Fruit fly (Drosophila melanogaster) whole organism, embryonic: ENCODE results near the gene CG4611.

ENCODE experiments used
- Abd-B ChIP-seq: fragments of 200-800 bp; sonication (Bioruptor generic); optimal IDR thresholded peaks from 2 replicates; lab custom pipeline; 2018; ENCODE audit warnings: missing biosample characterization, mild to moderate bottlenecking, missing genetic modification characterization, moderate library complexity
- Aef1 ChIP-seq: fragments of 200-800 bp; sonication (Bioruptor generic); IDR thresholded peaks from 3 replicates; pipeline ENCODE4 v1.3.6; 2022; ENCODE audit warnings: missing biosample characterization, missing genetic modification characterization
- BEAF-32 ChIP-seq: fragments of 200-800 bp; sonication (Bioruptor generic); optimal IDR thresholded peaks from 3 replicates; lab custom pipeline; 2017; ENCODE audit warnings: missing biosample characterization, missing genetic modification characterization, mild to moderate bottlenecking, moderate library complexity, missing genetic modification reagents
- CG10979 ChIP-seq: fragments of 200-800 bp; sonication (Bioruptor generic); optimal IDR thresholded peaks from 2 replicates; lab custom pipeline; 2018; ENCODE audit warnings: missing biosample characterization, mild to moderate bottlenecking, missing genetic modification characterization, moderate library complexity
- CG11695 ChIP-seq: fragments of 200-800 bp; sonication (Bioruptor generic); IDR thresholded peaks from 3 replicates; pipeline ENCODE4 v1.3.6; 2022; ENCODE audit warnings: missing biosample characterization, missing genetic modification characterization
- CG12104 ChIP-seq: fragments of 200-800 bp; sonication (Bioruptor generic); optimal IDR thresholded peaks from 3 replicates; lab custom pipeline; 2016; ENCODE audit warnings: missing biosample characterization, missing genetic modification characterization
- CG12744 ChIP-seq: fragments of 200-800 bp; sonication (Bioruptor generic); optimal IDR thresholded peaks from 2 replicates; lab custom pipeline; 2016; ENCODE audit warnings: missing biosample characterization, missing genetic modification characterization
- CG13287 ChIP-seq: fragments of 200-800 bp; sonication (Bioruptor generic); IDR thresholded peaks from 2 replicates; pipeline ENCODE4 v1.3.6; 2022; ENCODE audit warnings: missing biosample characterization, missing genetic modification characterization; ENCODE audit not compliant: partially characterized antibody
- CG13424 ChIP-seq: fragments of 200-800 bp; sonication (Bioruptor generic); optimal IDR thresholded peaks from 2 replicates; lab custom pipeline; 2019; ENCODE audit warnings: missing biosample characterization, mild to moderate bottlenecking, missing genetic modification characterization, moderate library complexity
- CG13624 ChIP-seq: fragments of 200-800 bp; sonication (Bioruptor generic); optimal IDR thresholded peaks from 2 replicates; lab custom pipeline; 2016; ENCODE audit warnings: missing biosample characterization, missing genetic modification characterization
- CG14667 ChIP-seq: fragments of 200-800 bp; sonication (Bioruptor generic); IDR thresholded peaks from 2 replicates; pipeline ENCODE4 v1.3.6; 2022; ENCODE audit warnings: missing biosample characterization, missing genetic modification characterization
- CG1602 ChIP-seq: fragments of 200-800 bp; sonication (Bioruptor generic); optimal IDR thresholded peaks from 3 replicates; lab custom pipeline; 2016; ENCODE audit warnings: missing biosample characterization, missing genetic modification characterization
- CG17385 ChIP-seq: fragments of 200-800 bp; sonication (Bioruptor generic); optimal IDR thresholded peaks from 3 replicates; lab custom pipeline; 2018; ENCODE audit warnings: missing biosample characterization, mild to moderate bottlenecking, missing genetic modification characterization
- CG18011 ChIP-seq: fragments of 200-800 bp; sonication (Bioruptor generic); optimal IDR thresholded peaks from 2 replicates; lab custom pipeline; 2017; ENCODE audit warnings: missing biosample characterization, missing genetic modification characterization, mild to moderate bottlenecking, moderate library complexity, missing genotype
- CG30431 ChIP-seq: fragments of 200-800 bp; sonication (Bioruptor generic); optimal IDR thresholded peaks from 2 replicates; lab custom pipeline; 2017; ENCODE audit warnings: missing biosample characterization, missing genetic modification characterization
- CG32532 ChIP-seq: fragments of 200-800 bp; sonication (Bioruptor generic); IDR thresholded peaks from 2 replicates; pipeline ENCODE4 v1.3.6; 2022; ENCODE audit warnings: missing biosample characterization, missing genetic modification characterization
- CG3847 ChIP-seq: fragments of 200-800 bp; sonication (Bioruptor generic); IDR thresholded peaks from 2 replicates; pipeline ENCODE4 v1.3.6; 2022; ENCODE audit warnings: missing biosample characterization, missing genetic modification characterization
- CG42726 ChIP-seq: fragments of 200-800 bp; sonication (Bioruptor generic); IDR thresholded peaks from 2 replicates; pipeline ENCODE4 v1.3.6; 2022; ENCODE audit warnings: missing biosample characterization, missing genetic modification characterization; ENCODE audit not compliant: partially characterized antibody
- CG6683 ChIP-seq: fragments of 200-800 bp; sonication (Bioruptor generic); optimal IDR thresholded peaks from 2 replicates; lab custom pipeline; 2017; ENCODE audit warnings: missing biosample characterization, mild to moderate bottlenecking, missing genetic modification characterization, missing genetic modification reagents
- CG7556 ChIP-seq: fragments of 200-800 bp; sonication (Bioruptor generic); optimal IDR thresholded peaks from 2 replicates; lab custom pipeline; 2017; ENCODE audit warnings: missing biosample characterization, mild to moderate bottlenecking, missing genetic modification characterization
- CG7963 ChIP-seq: fragments of 200-800 bp; sonication (Bioruptor generic); IDR thresholded peaks from 3 replicates; pipeline ENCODE4 v1.3.6; 2022; ENCODE audit warnings: missing biosample characterization, missing genetic modification characterization; ENCODE audit not compliant: partially characterized antibody
- CG8388 ChIP-seq: fragments of 200-800 bp; sonication (Bioruptor generic); optimal IDR thresholded peaks from 2 replicates; lab custom pipeline; 2019; ENCODE audit warnings: missing biosample characterization, mild to moderate bottlenecking, missing genetic modification characterization, moderate library complexity
- CoRest ChIP-seq: fragments of 200-800 bp; sonication (Bioruptor generic); optimal IDR thresholded peaks from 3 replicates; lab custom pipeline; 2018; ENCODE audit warnings: missing biosample characterization, mild to moderate bottlenecking, missing genetic modification characterization, moderate library complexity
- Dll ChIP-seq: fragments of 200-800 bp; sonication (Bioruptor generic); IDR thresholded peaks from 4 replicates; pipeline ENCODE4 v1.3.6; 2022; ENCODE audit warnings: missing biosample characterization, missing genetic modification characterization; ENCODE audit not compliant: partially characterized antibody
- Gug ChIP-seq: fragments of 200-800 bp; sonication (Bioruptor generic); IDR thresholded peaks from 4 replicates; pipeline ENCODE4 v1.3.6; 2022; ENCODE audit warnings: missing biosample characterization, missing genetic modification characterization
- Hmr ChIP-seq: fragments of 200-800 bp; sonication (Bioruptor generic); optimal IDR thresholded peaks from 3 replicates; lab custom pipeline; 2017; ENCODE audit warnings: mild to moderate bottlenecking, missing biosample characterization, missing genetic modification reagents, missing genetic modification characterization
- Lhr ChIP-seq: fragments of 200-800 bp; sonication (Bioruptor generic); optimal IDR thresholded peaks from 3 replicates; lab custom pipeline; 2017; ENCODE audit warnings: mild to moderate bottlenecking, missing biosample characterization, missing genetic modification reagents, missing genetic modification characterization
- Sry-β ChIP-seq: fragments of 200-800 bp; sonication (Bioruptor generic); optimal IDR thresholded peaks from 2 replicates; lab custom pipeline; 2018; ENCODE audit warnings: missing biosample characterization, mild to moderate bottlenecking, missing genetic modification characterization, moderate library complexity
- Xrp1 ChIP-seq: fragments of 200-800 bp; sonication (Bioruptor generic); IDR thresholded peaks from 2 replicates; pipeline ENCODE4 v1.3.6; 2022; ENCODE audit warnings: missing biosample characterization, missing genetic modification characterization
- ap ChIP-seq: fragments of 200-800 bp; sonication (Bioruptor generic); IDR thresholded peaks from 2 replicates; pipeline ENCODE4 v1.3.6; 2022; ENCODE audit warnings: missing biosample characterization, missing genetic modification characterization
- ara ChIP-seq: fragments of 200-800 bp; sonication (Bioruptor generic); IDR thresholded peaks from 2 replicates; pipeline ENCODE4 v1.3.6; 2022; ENCODE audit warnings: missing biosample characterization, missing genetic modification characterization
- ase ChIP-seq: fragments of 200-800 bp; sonication (Bioruptor generic); IDR thresholded peaks from 3 replicates; pipeline ENCODE4 v1.3.6; 2022; ENCODE audit warnings: missing biosample characterization, missing genetic modification characterization
- chinmo ChIP-seq: fragments of 200-800 bp; sonication (Bioruptor generic); IDR thresholded peaks from 4 replicates; pipeline ENCODE4 v1.3.6; 2022; ENCODE audit warnings: missing biosample characterization, missing genetic modification characterization; ENCODE audit not compliant: partially characterized antibody
- corto ChIP-seq: fragments of 200-800 bp; sonication (Bioruptor generic); optimal IDR thresholded peaks from 2 replicates; lab custom pipeline; 2016; ENCODE audit warnings: missing biosample characterization, mild to moderate bottlenecking, missing genetic modification characterization, moderate library complexity
- crol ChIP-seq: fragments of 200-800 bp; sonication (Bioruptor generic); IDR thresholded peaks from 2 replicates; pipeline ENCODE4 v1.3.6; 2022; ENCODE audit warnings: missing biosample characterization, missing genetic modification characterization
- da ChIP-seq: fragments of 200-800 bp; sonication (Bioruptor generic); optimal IDR thresholded peaks from 2 replicates; lab custom pipeline; 2016; ENCODE audit warnings: missing biosample characterization, missing genetic modification characterization
- dimm ChIP-seq: fragments of 200-800 bp; sonication (Bioruptor generic); IDR thresholded peaks from 2 replicates; pipeline ENCODE4 v1.3.6; 2022; ENCODE audit warnings: missing biosample characterization, missing genetic modification characterization
- dpn ChIP-seq, 2 experiments: fragments of 200-800 bp; sonication (Bioruptor generic); optimal IDR thresholded peaks; 3 replicates each; lab custom pipeline; 2016; ENCODE audit warnings: missing biosample characterization in 2 of 2, missing genetic modification characterization in 2 of 2
- gem ChIP-seq: fragments of 200-800 bp; sonication (Bioruptor generic); optimal IDR thresholded peaks from 2 replicates; lab custom pipeline; 2019; ENCODE audit warnings: missing biosample characterization, mild to moderate bottlenecking, missing genetic modification characterization, moderate library complexity
- insv ChIP-seq, 2 experiments: fragments of 200-800 bp; sonication (Bioruptor generic); optimal IDR thresholded peaks; 3 replicates each; lab custom pipeline; 2016 to 2018; ENCODE audit warnings: missing biosample characterization in 2 of 2, missing genetic modification characterization in 2 of 2
- klu ChIP-seq: fragments of 200-800 bp; sonication (Bioruptor generic); IDR thresholded peaks from 2 replicates; pipeline ENCODE4 v1.3.6; 2022; ENCODE audit warnings: missing biosample characterization, missing genetic modification characterization
- lmd ChIP-seq: fragments of 200-800 bp; sonication (Bioruptor generic); IDR thresholded peaks from 2 replicates; pipeline ENCODE4 v1.3.6; 2022; ENCODE audit warnings: missing biosample characterization, missing genetic modification characterization
- mld ChIP-seq: fragments of 200-800 bp; sonication (Bioruptor generic); IDR thresholded peaks from 3 replicates; pipeline ENCODE4 v1.3.6; 2022; ENCODE audit warnings: missing biosample characterization, missing genetic modification characterization; ENCODE audit not compliant: partially characterized antibody
- pfk ChIP-seq: fragments of 200-800 bp; sonication (Bioruptor generic); optimal IDR thresholded peaks from 2 replicates; lab custom pipeline; 2018; ENCODE audit warnings: missing biosample characterization, mild to moderate bottlenecking, missing genetic modification characterization, moderate library complexity
- sens-2 ChIP-seq: fragments of 200-800 bp; sonication (Bioruptor generic); IDR thresholded peaks from 2 replicates; pipeline ENCODE4 v1.3.6; 2022; ENCODE audit warnings: missing biosample characterization, missing genetic modification characterization
- sisA ChIP-seq: fragments of 200-800 bp; sonication (Bioruptor generic); IDR thresholded peaks from 2 replicates; pipeline ENCODE4 v1.3.6; 2022; ENCODE audit warnings: missing biosample characterization, missing genetic modification characterization
- slbo ChIP-seq: fragments of 200-800 bp; sonication (Bioruptor generic); IDR thresholded peaks from 2 replicates; pipeline ENCODE4 v1.3.6; 2022; ENCODE audit warnings: missing biosample characterization, missing genetic modification characterization
- tgo ChIP-seq: fragments of 200-800 bp; sonication (Bioruptor generic); IDR thresholded peaks from 3 replicates; pipeline ENCODE4 v1.3.6; 2022; ENCODE audit warnings: missing biosample characterization, missing genetic modification characterization
- tin ChIP-seq: fragments of 200-800 bp; sonication (Bioruptor generic); optimal IDR thresholded peaks from 3 replicates; lab custom pipeline; 2016; ENCODE audit warnings: missing biosample characterization, missing genetic modification characterization
- twi ChIP-seq: fragments of 200-800 bp; optimal IDR thresholded peaks from 2 replicates; lab custom pipeline; 2019; ENCODE audit warnings: missing biosample characterization, mild to moderate bottlenecking, missing genetic modification characterization, moderate library complexity

The CG4611 gene

DNA sequence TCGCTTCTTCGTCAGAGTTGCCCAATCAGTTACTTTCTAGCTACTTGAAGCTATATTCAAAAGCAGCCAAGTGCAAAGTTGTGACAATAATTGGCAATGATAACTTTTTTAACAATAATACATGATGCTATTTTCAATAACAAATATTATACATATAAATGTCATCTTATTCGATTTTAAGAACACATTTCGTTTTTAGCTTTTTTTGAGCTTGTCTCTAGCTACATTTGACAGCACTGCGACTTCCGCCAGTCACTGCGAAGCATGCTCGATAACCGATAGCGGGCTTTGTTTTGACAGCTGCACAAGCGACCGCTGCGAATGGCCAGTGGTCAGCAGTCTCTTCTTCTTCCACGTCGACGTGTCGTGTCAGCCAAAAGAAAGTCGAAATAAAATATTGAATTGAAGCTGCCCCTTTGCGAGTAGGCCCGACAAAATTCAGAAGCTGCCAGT is 16.2 kb downstream of the CG4611 start, which contains the start of the genes Gen and Srp54k (continued):
- TF ChIP-seq chinmo (GFP tag; lab: Robert Waterston, UW) (no peak), mld (GFP tag; lab: Robert Waterston, UW) (no peak), CG7556 (GFP tag; lab: Kevin White, UChicago) (no peak), CG1602 (GFP tag; lab: Kevin White, UChicago) (no peak), CG14667 (GFP tag; lab: Robert Waterston, UW) (no peak), gem (no peak), ase (GFP tag; lab: Robert Waterston, UW) (0 out of 3 replicates have a peak, but pooled peaks have one; percentile 9), CoRest (tag; lab: Kevin White, UChicago) (peak; percentile 59), ara (GFP tag; lab: Robert Waterston, UW) (peak; percentile 46), CG12104 (no peak), Abd-B (GFP tag; lab: Kevin White, UChicago) (peak; percentile 20), CG42726 (GFP tag; lab: Robert Waterston, UW) (peak; percentile 8; the same call in 1 of the 2 replicates), dpn (GFP tag; optimal IDR thresholded peaks at IDR 0.05; lab: Kevin White, UChicago) (peak; percentile 45 to 46), corto (no peak), crol (no peak), klu (GFP tag; lab: Robert Waterston, UW) (peak; percentile 22; the same call in 1 of the 2 replicates), CG6683 (GFP tag; lab: Kevin White, UChicago) (no peak), CG8388 (GFP tag; lab: Kevin White, UChicago) (no peak), CG10979 (no peak), pfk (no peak), CG13624 (GFP tag; lab: Kevin White, UChicago) (peak; percentile 22), da (peak; percentile 77), Gug (GFP tag; lab: Robert Waterston, UW) (no peak), ap (GFP tag; lab: Robert Waterston, UW) (no peak), Dll (GFP tag; lab: Robert Waterston, UW) (peak; percentile 48; the same call in 2 of the 4 replicates), Xrp1 (GFP tag; lab: Robert Waterston, UW) (peak; percentile 65), Sry-β (GFP tag; lab: Kevin White, UChicago) (peak; percentile 96), Lhr (peak; percentile 3), CG30431 (GFP tag; lab: Kevin White, UChicago) (no peak), CG3847 (peak; percentile 28; the same call in 1 of the 2 replicates), tin (GFP tag; lab: Kevin White, UChicago) (no peak), CG13424 (tag; lab: Kevin White, UChicago) (peak; percentile 24), tgo (peak; percentile 64), sisA (GFP tag; lab: Robert Waterston, UW) (no peak), CG32532 (GFP tag; lab: Robert Waterston, UW) (peak; percentile 43), CG13287 (peak; percentile 44; the same call in 1 of the 2 replicates), CG18011 (GFP tag; lab: Kevin White, UChicago) (peak; percentile 3), Hmr (GFP tag; lab: Kevin White, UChicago) (peak; percentile 58), dimm (GFP tag; lab: Robert Waterston, UW) (no peak), sens-2 (GFP tag; lab: Robert Waterston, UW) (0 out of 2 replicates have a peak, but pooled peaks have one; percentile 25), lmd (peak; percentile 23; the same call in 1 of the 2 replicates), CG11695 (GFP tag; lab: Robert Waterston, UW) (no peak), slbo (GFP tag; lab: Robert Waterston, UW) (peak; percentile 63), Aef1 (GFP tag; lab: Robert Waterston, UW) (peak; percentile 22; the same call in 1 of the 3 replicates), CG7963 (no peak), CG12744 (peak; percentile 20), insv (GFP tag; optimal IDR thresholded peaks at IDR 0.05; lab: Kevin White, UChicago) (peak in 1 of 2 experiments; percentile 75), CG17385 (GFP tag; lab: Kevin White, UChicago) (peak; percentile 97), twi (tag; lab: Kevin White, UChicago) (no peak), BEAF-32 (GFP tag; lab: Kevin White, UChicago) (peak; percentile 46)
